Worm (Caenorhabditis elegans) whole organism, young adult: ENCODE results near the gene F42F12.3.

Experiments
- F23B12.7 ChIP-seq: sonication (generic microtip); optimal IDR thresholded peaks from 2 replicates; lab custom pipeline; 2017; ENCODE audit warnings: missing genetic modification characterization, mild to moderate bottlenecking, missing compliant biosample characterization, antibody characterized with exemption, moderate library complexity; ENCODE audit not compliant: insufficient read depth
- bed-2 ChIP-seq: fragments of 200-800 bp; sonication (Bioruptor generic); IDR thresholded peaks from 2 replicates; pipeline ENCODE4 v1.3.6; 2022; ENCODE audit warnings: missing genetic modification reagents, missing genetic modification characterization, missing compliant biosample characterization
- ceh-58 ChIP-seq: fragments of 200-800 bp; sonication (Bioruptor generic); IDR thresholded peaks from 2 replicates; pipeline ENCODE4 v1.3.6; 2022; ENCODE audit warnings: missing genetic modification characterization, missing compliant biosample characterization
- dpl-1 ChIP-seq: fragments of 150-350 bp; optimal IDR thresholded peaks from 2 replicates; lab custom pipeline; 2014; ENCODE audit warnings: missing biosample characterization, missing genetic modification reagents, missing genetic modification characterization
- ekl-4 ChIP-seq: fragments of 200-800 bp; sonication (Bioruptor generic); IDR thresholded peaks from 2 replicates; pipeline ENCODE4 v1.3.6; 2022; ENCODE audit warnings: missing genetic modification reagents, missing genetic modification characterization, missing compliant biosample characterization
- hsf-1 ChIP-seq: fragments of 200-800 bp; sonication (Bioruptor generic); IDR thresholded peaks from 2 replicates; pipeline ENCODE4 v1.3.6; 2022; ENCODE audit warnings: missing genetic modification reagents, missing genetic modification characterization, missing compliant biosample characterization
- lir-1 ChIP-seq: fragments of 200-800 bp; sonication (Bioruptor generic); conservative IDR thresholded peaks from 2 replicates; pipeline ENCODE4 v1.3.6; 2022; ENCODE audit warnings: missing genetic modification reagents, missing genetic modification characterization, missing compliant biosample characterization
- pha-4 ChIP-seq: fragments of 150-350 bp; sonication (generic microtip); optimal IDR thresholded peaks from 2 replicates; lab custom pipeline; 2014; ENCODE audit warnings: missing biosample characterization, missing genetic modification reagents, missing genetic modification characterization
- rpc-1 ChIP-seq, 2 experiments: fragments of 150-350 bp in 1 of 2; sonication (generic microtip) in 1 of 2; optimal IDR thresholded peaks; 2 replicates each; lab custom pipeline; 2014 to 2018; ENCODE audit warnings: missing biosample characterization in 1 of 2, missing genetic modification characterization in 1 of 2, missing genetic modification reagents in 1 of 2, missing genotype in 1 of 2
- unc-62 ChIP-seq: fragments of 150-350 bp; optimal IDR thresholded peaks from 2 replicates; lab custom pipeline; 2014; ENCODE audit warnings: missing biosample characterization, missing genetic modification reagents, missing genetic modification characterization

- TF ChIP-seq unc-62 (GFP tag; lab: Kevin White, UChicago) (no peak), lir-1 (GFP tag; lab: Robert Waterston, UW) (no peak), pha-4 (no peak), ceh-58 (GFP tag; lab: Robert Waterston, UW) (no peak), bed-2 (GFP tag; lab: Robert Waterston, UW) (no peak), ekl-4 (GFP tag; lab: Robert Waterston, UW) (no peak), dpl-1 (no peak), rpc-1 (optimal IDR thresholded peaks at IDR 0.05; lab: Kevin White, UChicago) (no peak), rpc-1 (tag; optimal IDR thresholded peaks at IDR 0.05; lab: Kevin White, UChicago) (no peak), F23B12.7 (tag; lab: Kevin White, UChicago) (no peak), hsf-1 (GFP tag; lab: Robert Waterston, UW) (no peak)
Observed at ce11 chrX:12371321-12371720, 20.9 kb downstream of the F42F12.3 start, which contains the start of gene rif-1.2.
